Worm (Caenorhabditis elegans): ENCODE results near the gene ada-2.

- TF ChIP-seq W03F9.2 (tag; optimal IDR thresholded peaks at IDR 0.05) (no peak), dao-5 (tag; optimal IDR thresholded peaks at IDR 0.05) (no peak)
These were observed 44.4 kb upstream of the ada-2 start for ce11 chrII:7207649-7208048.
